Worm (Caenorhabditis elegans): ENCODE results near the gene fbxa-72.

Gene fbxa-72

DNA sequence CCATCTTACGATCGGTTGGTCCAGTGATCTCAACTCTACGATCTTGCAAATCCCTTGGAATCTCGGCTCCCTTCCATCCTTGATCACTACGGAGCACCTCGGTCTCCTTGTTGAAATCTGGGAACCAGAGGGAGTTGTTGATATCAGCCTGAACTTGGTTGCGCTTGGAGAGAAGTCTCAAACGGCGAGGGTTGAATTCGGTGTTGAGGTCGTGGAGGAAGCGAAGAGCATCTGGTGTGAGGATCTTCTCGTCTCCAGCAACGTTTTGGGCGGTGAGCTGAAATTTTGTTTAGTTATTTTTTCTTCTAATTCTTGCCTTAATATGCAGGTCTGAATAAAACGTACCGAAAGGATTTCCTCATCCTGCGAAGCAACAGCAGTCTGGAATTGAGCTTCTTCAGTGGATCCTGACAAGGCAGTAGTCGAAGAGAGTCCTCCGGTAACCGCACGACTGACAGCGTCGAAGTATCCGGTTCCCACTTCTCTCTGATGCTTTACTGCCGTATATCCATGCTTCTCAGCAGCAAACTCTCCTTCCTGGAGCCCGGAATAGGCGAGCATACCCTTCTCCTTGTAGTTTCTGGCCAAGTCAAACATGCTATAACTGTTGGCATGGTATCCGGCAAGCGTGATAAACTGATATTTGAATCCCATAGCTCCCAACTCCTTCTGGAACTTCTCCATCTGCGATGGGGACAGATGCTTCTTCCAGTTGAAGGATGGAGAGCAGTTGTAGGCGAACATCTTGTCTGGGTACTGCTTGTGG, 49.4 kb upstream of the fbxa-72 start (continued):
- TF ChIP-seq F44E2.7 (GFP tag; IDR thresholded peaks at IDR 0.05) (0 out of 2 replicates have a peak, but pooled peaks have one; percentile 46), nhr-41 (GFP tag; IDR thresholded peaks at IDR 0.05) (no peak), dmd-8 (GFP tag; IDR thresholded peaks at IDR 0.05) (no peak), nhr-111 (GFP tag; optimal IDR thresholded peaks at IDR 0.05) (no peak), ama-1 (optimal IDR thresholded peaks at IDR 0.05) (peak; percentile 93), skn-1 (tag; optimal IDR thresholded peaks at IDR 0.05) (no peak), aha-1 (tag) (peak; percentile 96), hmg-1.1 (GFP tag; IDR thresholded peaks at IDR 0.05) (no peak), ces-1 (GFP tag; optimal IDR thresholded peaks at IDR 0.05) (no peak), nhr-77 (tag; optimal IDR thresholded peaks at IDR 0.05) (no peak), duxl-1 (tag; optimal IDR thresholded peaks at IDR 0.05; ENCODE audit: poor library complexity) (no peak), daf-12 (tag; optimal IDR thresholded peaks at IDR 0.05) (no peak), ZK546.5 (tag; optimal IDR thresholded peaks at IDR 0.05) (no peak), zfp-2 (tag; optimal IDR thresholded peaks at IDR 0.05) (no peak), lin-29 (GFP tag; IDR thresholded peaks at IDR 0.05) (no peak), Y75B8A.6 (GFP tag; IDR thresholded peaks at IDR 0.05) (no peak), tag-97 (GFP tag; IDR thresholded peaks at IDR 0.05) (no peak), ztf-7 (tag; optimal IDR thresholded peaks at IDR 0.05) (no peak), mxl-3 (GFP tag; optimal IDR thresholded peaks at IDR 0.05) (no peak), unc-130 (GFP tag; optimal IDR thresholded peaks at IDR 0.05) (no peak), nhr-102 (tag; optimal IDR thresholded peaks at IDR 0.05) (no peak), dve-1 (tag; optimal IDR thresholded peaks at IDR 0.05; ENCODE audit: insufficient read depth) (no peak), nhr-10 (tag; optimal IDR thresholded peaks at IDR 0.05) (no peak), hlh-11 (tag; optimal IDR thresholded peaks at IDR 0.05) (no peak), D1046.2 (GFP tag; IDR thresholded peaks at IDR 0.05) (no peak), zip-2 (tag; optimal IDR thresholded peaks at IDR 0.05) (no peak), dmd-6 (GFP tag; IDR thresholded peaks at IDR 0.05) (no peak), aly-2 (tag; optimal IDR thresholded peaks at IDR 0.05) (no peak), lin-38 (GFP tag; IDR thresholded peaks at IDR 0.05) (no peak), lin-13 (GFP tag; optimal IDR thresholded peaks at IDR 0.05) (no peak), daf-19 (GFP tag; conservative IDR thresholded peaks at IDR 0.05) (no peak), nhr-11 (tag; optimal IDR thresholded peaks at IDR 0.05) (no peak), jun-1 (tag; optimal IDR thresholded peaks at IDR 0.05) (peak; percentile 36), pha-4 (GFP tag; IDR thresholded peaks at IDR 0.05) (no peak; the same call in 1 of the 2 replicates), pha-4 (tag; optimal IDR thresholded peaks at IDR 0.05) (no peak), ceh-32 (tag; optimal IDR thresholded peaks at IDR 0.05; ENCODE audit: poor library complexity) (no peak), unc-39 (tag; optimal IDR thresholded peaks at IDR 0.05) (no peak), Y48G9A.11 (GFP tag; IDR thresholded peaks at IDR 0.05) (no peak)

DNA sequence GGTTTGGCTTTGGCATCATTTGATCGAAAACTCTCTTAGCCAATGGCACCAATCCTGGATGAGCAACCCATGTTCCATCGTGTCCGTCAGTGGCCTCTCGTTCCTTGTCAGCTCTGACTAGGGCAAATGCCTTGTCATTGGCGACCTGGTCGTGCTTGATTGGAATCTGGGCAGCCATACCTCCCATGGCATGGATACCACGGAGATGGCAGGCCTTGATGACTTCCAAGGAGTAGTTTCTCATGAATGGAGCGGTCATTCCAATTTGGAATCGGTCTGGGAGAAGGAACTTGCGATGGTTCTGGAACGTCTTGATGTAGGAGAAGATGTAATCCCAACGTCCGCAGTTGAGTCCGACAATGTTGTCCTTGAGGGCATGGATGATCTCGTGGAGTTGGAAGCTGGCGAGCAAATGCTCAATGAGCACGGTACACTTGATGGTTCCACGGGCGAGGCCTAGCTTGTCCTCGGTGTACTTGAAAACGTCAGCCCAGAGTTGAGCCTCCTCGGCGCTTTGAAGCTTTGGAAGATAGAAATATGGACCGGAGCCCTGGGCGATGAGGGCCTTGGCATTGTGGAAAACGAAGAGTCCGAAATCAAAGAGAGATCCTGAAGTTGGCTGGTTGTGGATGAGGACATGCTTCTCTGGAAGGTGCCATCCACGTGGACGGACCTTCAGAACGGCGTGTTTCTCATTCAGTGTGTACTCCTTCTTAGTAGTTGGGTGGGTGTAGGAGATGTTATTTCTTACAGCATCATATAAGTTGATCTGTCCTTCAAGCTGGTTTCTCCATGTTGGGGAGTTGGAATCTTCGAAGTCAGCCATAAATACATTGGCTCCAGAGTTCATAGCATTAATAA, 48.6 kb upstream of the fbxa-72 start:
- TF ChIP-seq T20F7.1 (GFP tag; optimal IDR thresholded peaks at IDR 0.05) (no peak), ztf-11 (tag; optimal IDR thresholded peaks at IDR 0.05) (no peak), madf-5 (GFP tag; IDR thresholded peaks at IDR 0.05) (no peak), ctbp-1 (GFP tag; IDR thresholded peaks at IDR 0.05) (no peak), hlh-11 (tag; optimal IDR thresholded peaks at IDR 0.05) (no peak), zfp-2 (tag; optimal IDR thresholded peaks at IDR 0.05) (no peak), daf-12 (tag; optimal IDR thresholded peaks at IDR 0.05) (no peak), hif-1 (tag; optimal IDR thresholded peaks at IDR 0.05) (peak in 1 of 2 experiments; percentile 5), saeg-2 (GFP tag; IDR thresholded peaks at IDR 0.05) (no peak), unc-62 (GFP tag; optimal IDR thresholded peaks at IDR 0.05 in 1 of 2) (peak in 1 of 2 experiments; percentile 90), unc-62 (tag; optimal IDR thresholded peaks at IDR 0.05) (no peak), unc-39 (tag; optimal IDR thresholded peaks at IDR 0.05) (no peak), snpc-1.2 (GFP tag; IDR thresholded peaks at IDR 0.05) (no peak), nhr-25 (tag; optimal IDR thresholded peaks at IDR 0.05; ENCODE audit: borderline replicate concordance, insufficient read depth) (no peak), snpc-4 (tag; optimal IDR thresholded peaks at IDR 0.05) (no peak), ZK546.5 (tag; optimal IDR thresholded peaks at IDR 0.05) (no peak), mes-2 (tag; optimal IDR thresholded peaks at IDR 0.05; ENCODE audit: poor library complexity, severe bottlenecking) (peak; percentile 62)
